Worm (Caenorhabditis elegans) whole organism, L4 larva: Measurements from ENCODE around the gene C01F1.6.

Experiments
- D1046.2 ChIP-seq: fragments of 200-800 bp; sonication (Bioruptor generic); IDR thresholded peaks from 2 replicates; pipeline ENCODE4 v1.3.6; 2022; ENCODE audit warnings: missing genetic modification characterization, missing compliant biosample characterization
- F10B5.3 ChIP-seq: sonication (generic microtip); optimal IDR thresholded peaks from 2 replicates; lab custom pipeline; 2016; ENCODE audit warnings: mild to moderate bottlenecking, missing genetic modification characterization, missing compliant biosample characterization
- F26F4.8 ChIP-seq: fragments of 200-800 bp; sonication (Bioruptor generic); conservative IDR thresholded peaks from 2 replicates; pipeline ENCODE4 v1.3.6; 2022; ENCODE audit warnings: missing genetic modification characterization, missing compliant biosample characterization
- F37D6.2 ChIP-seq: sonication (generic microtip); optimal IDR thresholded peaks from 2 replicates; lab custom pipeline; 2016; ENCODE audit warnings: mild to moderate bottlenecking, missing genetic modification characterization, missing compliant biosample characterization
- T20F7.1 ChIP-seq: fragments of 200-800 bp; sonication (Bioruptor generic); optimal IDR thresholded peaks from 2 replicates; lab custom pipeline; 2018; ENCODE audit warnings: mild to moderate bottlenecking, missing genetic modification characterization, missing compliant biosample characterization
- ZK337.2 ChIP-seq: fragments of 200-800 bp; sonication (Bioruptor generic); IDR thresholded peaks from 2 replicates; pipeline ENCODE4 v1.3.6; 2022; ENCODE audit warnings: missing genetic modification reagents, missing genetic modification characterization, missing compliant biosample characterization
- ZK546.5 ChIP-seq, 2 experiments: sonication (generic microtip); optimal IDR thresholded peaks; 2 replicates each; lab custom pipeline; 2017; ENCODE audit warnings: missing biosample characterization in 2 of 2, missing genetic modification characterization in 2 of 2
- aha-1 ChIP-seq: fragments of 150-350 bp; peaks from one replicate; lab custom pipeline; 2014; ENCODE audit warnings: missing biosample characterization, missing genetic modification characterization
- arid-1 ChIP-seq: fragments of 200-800 bp; sonication (Bioruptor generic); conservative IDR thresholded peaks from 2 replicates; pipeline ENCODE4 v1.3.6; 2022; ENCODE audit warnings: missing genetic modification reagents, missing genetic modification characterization, missing compliant biosample characterization
- ceh-20 ChIP-seq: fragments of 200-800 bp; sonication (Bioruptor generic); IDR thresholded peaks from 2 replicates; pipeline ENCODE4 v1.3.6; 2022; ENCODE audit warnings: missing genetic modification reagents, missing genetic modification characterization, missing compliant biosample characterization
- ctbp-1 ChIP-seq: fragments of 200-800 bp; sonication (Bioruptor generic); IDR thresholded peaks from 2 replicates; pipeline ENCODE4 v1.3.6; 2022; ENCODE audit warnings: missing genetic modification reagents, missing genetic modification characterization, missing compliant biosample characterization
- daf-12 ChIP-seq: fragments of 150-350 bp; optimal IDR thresholded peaks from 2 replicates; lab custom pipeline; 2014; ENCODE audit warnings: missing biosample characterization, missing genetic modification reagents, missing genetic modification characterization
- daf-16 ChIP-seq, 3 experiments: sonication (generic microtip); optimal IDR thresholded peaks; 2 replicates each; lab custom pipeline; 2016 to 2017; ENCODE audit warnings: missing genetic modification characterization in 3 of 3, missing genetic modification reagents in 3 of 3, mild to moderate bottlenecking in 2 of 3, missing compliant biosample characterization in 2 of 3, missing biosample characterization in 1 of 3, moderate library complexity in 1 of 3
- dmd-6 ChIP-seq: fragments of 200-800 bp; sonication (Bioruptor generic); IDR thresholded peaks from 2 replicates; pipeline ENCODE4 v1.3.6; 2022; ENCODE audit warnings: missing genetic modification reagents, missing genetic modification characterization, missing compliant biosample characterization
- dmd-9 ChIP-seq: fragments of 200-800 bp; sonication (Bioruptor generic); IDR thresholded peaks from 2 replicates; pipeline ENCODE4 v1.3.6; 2022; ENCODE audit warnings: missing genetic modification reagents, missing genetic modification characterization, missing compliant biosample characterization
- egl-27 ChIP-seq: sonication (generic microtip); optimal IDR thresholded peaks from 3 replicates; lab custom pipeline; 2017; ENCODE audit warnings: missing biosample characterization, missing genetic modification reagents, missing genetic modification characterization
- egl-43 ChIP-seq: fragments of 200-800 bp; sonication (Bioruptor generic); IDR thresholded peaks from 2 replicates; pipeline ENCODE4 v1.3.6; 2022; ENCODE audit warnings: missing genetic modification reagents, missing genetic modification characterization, missing compliant biosample characterization
- fkh-10 ChIP-seq: fragments of 150-350 bp; optimal IDR thresholded peaks from 2 replicates; lab custom pipeline; 2014; ENCODE audit warnings: missing biosample characterization, missing genetic modification reagents, missing genetic modification characterization
- jun-1 ChIP-seq: fragments of 150-350 bp; optimal IDR thresholded peaks from 2 replicates; lab custom pipeline; 2014; ENCODE audit warnings: missing biosample characterization, missing genetic modification reagents, missing genetic modification characterization
- lin-13 ChIP-seq: fragments of 150-350 bp; optimal IDR thresholded peaks from 2 replicates; lab custom pipeline; 2014; ENCODE audit warnings: missing biosample characterization, missing genetic modification reagents, missing genetic modification characterization
- lin-29 ChIP-seq: fragments of 200-800 bp; sonication (Bioruptor generic); IDR thresholded peaks from 2 replicates; pipeline ENCODE4 v1.3.6; 2022; ENCODE audit warnings: missing genetic modification reagents, missing genetic modification characterization, missing compliant biosample characterization
- lir-3 ChIP-seq: sonication (generic microtip); optimal IDR thresholded peaks from 2 replicates; lab custom pipeline; 2016; ENCODE audit warnings: mild to moderate bottlenecking, missing genetic modification characterization, missing compliant biosample characterization
- madf-9 ChIP-seq: fragments of 200-800 bp; sonication (Bioruptor generic); conservative IDR thresholded peaks from 2 replicates; pipeline ENCODE4 v1.3.6; 2022; ENCODE audit warnings: missing genetic modification reagents, missing genetic modification characterization, missing compliant biosample characterization
- mdl-1 ChIP-seq, 2 experiments: fragments of 150-350 bp in 1 of 2; sonication (generic microtip) in 1 of 2; optimal IDR thresholded peaks; 2 replicates each; lab custom pipeline; 2014 to 2017; ENCODE audit warnings: missing biosample characterization in 2 of 2, missing genetic modification characterization in 2 of 2
- mxl-2 ChIP-seq: fragments of 200-800 bp; sonication (Bioruptor generic); conservative IDR thresholded peaks from 2 replicates; pipeline ENCODE4 v1.3.6; 2022; ENCODE audit warnings: missing genetic modification reagents, missing genetic modification characterization, missing compliant biosample characterization
- nhr-102 ChIP-seq: sonication (generic microtip); optimal IDR thresholded peaks from 2 replicates; lab custom pipeline; 2016; ENCODE audit warnings: mild to moderate bottlenecking, missing genetic modification characterization, moderate library complexity, missing compliant biosample characterization
- nhr-11 ChIP-seq: fragments of 150-350 bp; optimal IDR thresholded peaks from 2 replicates; lab custom pipeline; 2014; ENCODE audit warnings: missing biosample characterization, missing genetic modification characterization
- nhr-111 ChIP-seq: fragments of 200-800 bp; sonication (Bioruptor generic); optimal IDR thresholded peaks from 2 replicates; lab custom pipeline; 2018; ENCODE audit warnings: mild to moderate bottlenecking, missing genetic modification characterization, missing compliant biosample characterization
- nhr-41 ChIP-seq: fragments of 200-800 bp; sonication (Bioruptor generic); IDR thresholded peaks from 2 replicates; pipeline ENCODE4 v1.3.6; 2022; ENCODE audit warnings: missing genetic modification reagents, missing genetic modification characterization, missing compliant biosample characterization
- rbr-2 ChIP-seq: sonication (generic microtip); optimal IDR thresholded peaks from 2 replicates; lab custom pipeline; 2016; ENCODE audit warnings: missing genotype, missing genetic modification characterization, missing compliant biosample characterization
- sdz-12 ChIP-seq: fragments of 200-800 bp; sonication (Bioruptor generic); optimal IDR thresholded peaks from 2 replicates; lab custom pipeline; 2018; ENCODE audit warnings: mild to moderate bottlenecking, missing genetic modification characterization, missing compliant biosample characterization
- set-16 ChIP-seq: fragments of 200-800 bp; sonication (Bioruptor generic); IDR thresholded peaks from 2 replicates; pipeline ENCODE4 v1.3.6; 2022; ENCODE audit warnings: missing genetic modification reagents, missing genetic modification characterization, missing compliant biosample characterization
- snpc-4 ChIP-seq: fragments of 150-350 bp; optimal IDR thresholded peaks from 2 replicates; lab custom pipeline; 2014; ENCODE audit warnings: missing biosample characterization, missing genetic modification characterization
- tag-97 ChIP-seq: fragments of 200-800 bp; sonication (Bioruptor generic); IDR thresholded peaks from 2 replicates; pipeline ENCODE4 v1.3.6; 2022; ENCODE audit warnings: missing genetic modification characterization, missing compliant biosample characterization
- unc-130 ChIP-seq: sonication (generic microtip); optimal IDR thresholded peaks from 2 replicates; lab custom pipeline; 2016; ENCODE audit warnings: missing genetic modification reagents, missing genetic modification characterization, missing compliant biosample characterization
- unc-62 ChIP-seq, 3 experiments: fragments of 150-350 bp in 1 of 3; sonication (generic microtip); optimal IDR thresholded peaks in 2 of 3; peaks in 1 of 3; 1 replicate in 1 of 3; 2 replicates in 2 of 3; lab custom pipeline; 2014 to 2017; ENCODE audit warnings: missing biosample characterization in 3 of 3, missing genetic modification characterization in 3 of 3, missing genetic modification reagents in 3 of 3, missing genotype in 1 of 3
- zfp-3 ChIP-seq: fragments of 200-800 bp; sonication (Bioruptor generic); conservative IDR thresholded peaks from 2 replicates; pipeline ENCODE4 v1.3.6; 2022; ENCODE audit warnings: missing genetic modification reagents, missing genetic modification characterization, missing compliant biosample characterization
- ztf-11 ChIP-seq: fragments of 150-350 bp; optimal IDR thresholded peaks from 2 replicates; lab custom pipeline; 2014; ENCODE audit warnings: missing biosample characterization, missing genetic modification characterization

C01F1.6 gene

DNA sequence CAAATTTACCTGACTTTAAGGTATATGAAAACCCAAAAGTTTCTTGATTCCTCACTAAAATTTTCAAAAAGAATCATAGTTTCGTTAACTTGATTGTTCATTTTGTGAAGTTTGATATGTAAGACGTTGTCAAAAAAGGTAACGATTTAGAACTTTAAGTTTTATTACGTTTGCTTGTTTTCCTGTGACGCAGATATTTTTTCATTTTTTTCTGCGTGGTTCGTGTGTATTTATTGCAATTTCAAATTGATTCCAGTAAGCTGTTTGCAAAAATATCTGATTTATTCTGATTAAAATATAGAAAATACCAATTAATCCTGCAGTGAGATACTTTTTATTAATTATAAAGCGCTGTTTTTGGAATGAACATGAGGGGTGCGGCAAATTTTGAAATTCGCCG, 28.0 kb upstream of the C01F1.6 start, which contains the start of gene srw-40:
Gene srw-40 (minus strand): TSS at position 101 of the 400 bp plus-strand sequence.
- TF ChIP-seq F26F4.8 (GFP tag; lab: Robert Waterston, UW) (no peak), aha-1 (peak; percentile 47)

ce11 chrII:4312115-4312514, 24.1 kb upstream of the C01F1.6 start, which contains the start of gene plep-1:
Gene plep-1 (minus strand): TSS chrII:4312215.
- TF ChIP-seq rbr-2 (tag; lab: Kevin White, UChicago) (no peak), nhr-11 (tag; lab: Kevin White, UChicago) (no peak), F37D6.2 (tag; lab: Kevin White, UChicago) (no peak), jun-1 (tag; lab: Kevin White, UChicago) (no peak), lin-29 (GFP tag; lab: Robert Waterston, UW) (no peak), ZK546.5 (tag; optimal IDR thresholded peaks at IDR 0.05; lab: Kevin White, UChicago) (no peak), nhr-102 (tag; lab: Kevin White, UChicago) (no peak), ztf-11 (tag; lab: Kevin White, UChicago) (no peak), fkh-10 (GFP tag; lab: Kevin White, UChicago) (no peak), mdl-1 (tag; optimal IDR thresholded peaks at IDR 0.05; lab: Kevin White, UChicago) (no peak), zfp-3 (GFP tag; lab: Robert Waterston, UW) (no peak), T20F7.1 (GFP tag; lab: Kevin White, UChicago) (no peak), tag-97 (GFP tag; lab: Robert Waterston, UW) (no peak), mxl-2 (GFP tag; lab: Robert Waterston, UW) (no peak), madf-9 (GFP tag; lab: Robert Waterston, UW) (no peak), unc-130 (no peak), snpc-4 (tag; lab: Kevin White, UChicago) (no peak)
- TF ChIP-seq, all 104 proteins: peak for 0

DNA sequence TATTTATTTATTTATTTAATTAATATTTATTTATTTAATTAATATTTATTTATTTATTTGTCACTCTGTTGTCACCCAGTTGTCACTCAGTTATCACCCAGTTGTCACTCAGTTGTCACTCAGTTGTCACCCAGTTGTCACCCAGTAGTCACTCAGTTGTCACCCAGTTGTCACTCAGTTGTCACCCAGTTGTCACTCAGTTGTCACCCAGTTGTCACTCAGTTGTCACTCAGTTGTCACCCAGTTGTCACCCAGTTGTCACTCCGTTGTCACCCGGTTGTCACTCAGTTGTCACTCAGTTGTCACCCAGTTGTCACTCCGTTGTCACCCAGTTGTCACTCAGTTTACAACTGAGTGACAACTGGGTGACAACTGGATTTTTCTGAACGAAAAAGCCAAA, 21.1 kb upstream of the C01F1.6 start:
- 0 out of 2 replicates have a peak, but pooled peaks have one; percentile 15 for TF ChIP-seq D1046.2 (GFP tag; lab: Robert Waterston, UW)
- TF ChIP-seq egl-43 (GFP tag; lab: Robert Waterston, UW): 0 out of 2 replicates have a peak, but pooled peaks have one; percentile 5
- peak; percentile 51; the same call in 1 of the 2 replicates for TF ChIP-seq ceh-20 (GFP tag; lab: Robert Waterston, UW)
- TF ChIP-seq dmd-9 (GFP tag; lab: Robert Waterston, UW): peak; percentile 70; the same call in 1 of the 2 replicates

ce11 chrII:4306921-4307630, 19.1 kb upstream of the C01F1.6 start, which contains the start of gene Y52E8A.3:
Gene Y52E8A.3 (minus strand): TSS chrII:4306971.
- no peak for TF ChIP-seq daf-16 (GFP tag; optimal IDR thresholded peaks at IDR 0.05; lab: Kevin White, UChicago)
- TF ChIP-seq daf-16 (tag; optimal IDR thresholded peaks at IDR 0.05; lab: Kevin White, UChicago): peak; percentile 60
- TF ChIP-seq lir-3: no peak
- peak in 1 of 2 experiments; percentile 91 for TF ChIP-seq unc-62 (GFP tag; optimal IDR thresholded peaks at IDR 0.05 in 1 of 2; lab: Kevin White, UChicago)
- no peak for TF ChIP-seq unc-62 (tag; optimal IDR thresholded peaks at IDR 0.05; lab: Kevin White, UChicago)

ce11 chrII:4301307-4301706, 13.3 kb upstream of the C01F1.6 start, which contains the start of gene gtf-2F1:
Gene gtf-2F1 (plus strand): TSS chrII:4301607.
- TF ChIP-seq unc-62 (GFP tag; optimal IDR thresholded peaks at IDR 0.05 in 1 of 2; lab: Kevin White, UChicago) (peak in 1 of 2 experiments; percentile 41), unc-62 (tag; optimal IDR thresholded peaks at IDR 0.05; lab: Kevin White, UChicago) (no peak), sdz-12 (no peak)

DNA sequence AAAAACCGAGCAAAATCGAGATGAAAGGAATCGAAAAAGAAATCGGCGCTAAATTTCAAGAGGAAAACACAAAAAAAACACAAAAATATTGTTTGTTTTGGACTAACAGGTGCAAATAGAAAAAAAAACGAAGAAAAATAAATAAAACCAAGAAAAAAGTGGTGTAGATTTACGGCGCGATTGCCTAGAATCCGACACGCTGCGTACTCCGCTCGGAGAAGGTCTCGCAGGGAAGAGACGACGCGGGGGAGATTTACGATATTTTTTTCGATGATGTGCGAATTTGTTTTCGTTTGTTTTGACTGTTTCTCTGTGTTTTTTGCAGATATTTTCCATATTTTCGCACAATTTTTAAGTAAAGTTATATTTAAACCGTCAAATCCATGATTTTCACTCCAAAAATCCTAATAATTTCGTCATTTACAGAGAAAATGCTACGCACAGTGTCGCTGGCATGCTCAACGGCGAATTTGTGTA, 11.3 kb upstream of the C01F1.6 start, which contains the start of gene sco-1:
Gene sco-1 (plus strand): TSS at position 427 of the 477 bp plus-strand sequence.
- TF ChIP-seq F10B5.3 (tag; lab: Kevin White, UChicago) (no peak), lin-29 (GFP tag; lab: Robert Waterston, UW) (peak; percentile 89), F37D6.2 (tag; lab: Kevin White, UChicago) (peak; percentile 87), nhr-41 (GFP tag; lab: Robert Waterston, UW) (no peak), lin-13 (GFP tag; lab: Kevin White, UChicago) (peak; percentile 93), ZK337.2 (peak; percentile 96), D1046.2 (GFP tag; lab: Robert Waterston, UW) (peak; percentile 74; the same call in 1 of the 2 replicates), egl-27 (tag; lab: Kevin White, UChicago) (no peak), ctbp-1 (peak; percentile 88), arid-1 (GFP tag; lab: Robert Waterston, UW) (peak; percentile 68; the same call in 1 of the 2 replicates), dmd-6 (GFP tag; lab: Robert Waterston, UW) (peak; percentile 95), nhr-111 (GFP tag; lab: Kevin White, UChicago) (no peak), daf-12 (tag; lab: Kevin White, UChicago) (no peak), ZK546.5 (tag; optimal IDR thresholded peaks at IDR 0.05; lab: Kevin White, UChicago) (no peak), mxl-2 (GFP tag; lab: Robert Waterston, UW) (0 out of 2 replicates have a peak, but pooled peaks have one; percentile 11), set-16 (GFP tag; lab: Robert Waterston, UW) (no peak)
